Worm (Caenorhabditis elegans): ENCODE measurements around the gene K06H6.4.

The K06H6.4 gene

DNA sequence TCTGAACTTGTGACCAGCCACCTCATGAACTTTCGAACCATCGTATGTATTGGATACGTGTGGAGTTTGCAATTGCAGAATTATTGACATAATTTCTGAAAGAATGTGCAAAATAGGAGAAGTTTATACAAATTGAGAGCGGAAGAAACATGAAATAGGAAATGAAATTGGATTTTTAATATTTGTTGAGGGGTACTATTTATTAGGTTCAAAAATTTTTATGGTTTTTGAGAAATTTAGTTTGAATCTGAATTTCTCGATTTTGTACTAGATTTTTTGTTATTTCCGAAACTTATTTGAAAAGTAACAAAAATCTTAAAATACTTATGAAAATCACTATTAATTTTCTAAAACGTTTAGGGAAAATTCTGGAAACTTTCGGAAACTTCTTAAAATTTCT lies 49.5 kb downstream of the K06H6.4 start, which contains the start of gene F48G7.9:
TSS of gene F48G7.9 (minus strand) at position 101 of the 400 bp plus-strand sequence.
- no peak for TF ChIP-seq flt-1 (GFP tag; IDR thresholded peaks at IDR 0.05)
- no peak for TF ChIP-seq tab-1 (GFP tag; IDR thresholded peaks at IDR 0.05)
- TF ChIP-seq ztf-29 (GFP tag; IDR thresholded peaks at IDR 0.05), result no peak
- TF ChIP-seq cog-1 (tag; optimal IDR thresholded peaks at IDR 0.05), result no peak
- no peak for TF ChIP-seq klf-2 (GFP tag; conservative IDR thresholded peaks at IDR 0.05)
- TF ChIP-seq ztf-23 (GFP tag; IDR thresholded peaks at IDR 0.05), result no peak

Data from whole organism, midembryonic.